Worm (Caenorhabditis elegans) whole organism, dauer: Measurements from ENCODE around the gene Y73C8B.1.

Experiments
- unc-62 ChIP-seq: sonication (generic microtip); optimal IDR thresholded peaks from 2 replicates; lab custom pipeline; 2017; ENCODE audit warnings: missing biosample characterization, missing genetic modification reagents, missing genetic modification characterization

Y73C8B.1 gene

DNA sequence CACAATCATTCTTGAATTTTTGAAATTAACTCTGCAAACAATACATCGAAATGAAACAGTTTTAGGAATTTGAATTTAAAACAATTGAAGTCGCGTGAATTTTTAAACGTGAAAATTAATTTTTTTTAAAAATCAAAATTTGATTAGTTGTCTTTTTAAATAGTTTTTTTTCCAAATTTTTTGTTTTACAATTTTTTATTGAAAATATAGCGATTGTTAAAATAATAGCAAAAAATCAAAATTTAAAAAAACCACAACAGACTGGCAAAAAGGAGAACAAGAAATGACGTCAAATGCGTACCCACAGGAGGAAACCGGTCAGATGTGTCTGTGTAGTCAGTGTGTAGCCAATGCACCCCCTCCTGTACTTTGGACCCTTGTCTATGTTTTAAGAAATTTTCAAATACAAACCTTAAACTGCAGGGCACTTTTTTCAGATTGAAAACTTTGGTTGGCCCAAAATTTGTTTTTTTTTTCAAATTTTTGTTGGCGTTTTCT lies at the start of gene Y73C8B.1, which contains the start of gene Y73C8B.5:
Gene Y73C8B.1 (minus strand): TSS at position 51 of the 498 bp plus-strand sequence.
Gene Y73C8B.5 (plus strand): TSS at position 437 of the 498 bp plus-strand sequence.
- no peak for TF ChIP-seq unc-62 (GFP tag; lab: Kevin White, UChicago)

DNA sequence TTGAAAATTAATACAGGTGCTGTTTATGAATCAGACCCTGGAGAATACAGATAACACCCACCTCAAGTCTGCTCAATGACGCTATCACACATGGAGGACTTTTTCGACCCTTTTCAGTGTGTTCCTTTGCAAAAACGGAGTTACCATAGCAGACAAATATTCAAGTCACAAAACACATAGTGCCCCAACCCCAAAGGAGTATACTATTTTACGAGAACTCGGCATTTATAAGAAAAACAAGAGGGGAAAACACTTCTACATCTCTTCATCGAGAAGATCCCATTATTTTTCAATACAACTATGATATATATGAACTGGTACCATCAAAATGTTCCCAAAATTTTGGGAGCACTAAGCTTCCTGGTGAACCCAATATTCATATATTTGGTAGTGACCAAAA lies 48.0 kb upstream of the Y73C8B.1 start, which contains the start of gene srj-7:
Gene srj-7 (plus strand): TSS at position 301 of the 400 bp plus-strand sequence.
- no peak for TF ChIP-seq unc-62 (GFP tag; lab: Kevin White, UChicago)

DNA sequence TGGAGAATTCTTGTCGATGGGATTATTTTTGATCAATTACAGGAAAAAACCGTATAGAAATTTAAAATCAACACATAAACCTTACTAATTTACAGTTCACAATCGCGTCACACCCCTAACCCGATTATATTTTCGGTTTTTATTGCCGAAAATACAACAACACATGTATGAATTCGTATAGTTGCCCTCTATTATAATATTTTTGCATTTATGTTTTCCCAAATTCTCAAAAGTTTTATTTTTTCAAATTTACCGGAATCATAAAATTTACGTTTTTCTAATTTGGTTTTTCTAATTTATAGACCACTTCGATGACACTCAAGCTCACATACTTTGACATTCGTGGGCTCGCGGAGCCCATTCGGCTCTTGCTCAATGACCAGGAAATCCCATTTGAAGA lies 46.3 kb upstream of the Y73C8B.1 start, which contains the start of gene gst-23:
Gene gst-23 (plus strand): TSS at position 301 of the 400 bp plus-strand sequence.
- no peak for TF ChIP-seq unc-62 (GFP tag; lab: Kevin White, UChicago)

DNA sequence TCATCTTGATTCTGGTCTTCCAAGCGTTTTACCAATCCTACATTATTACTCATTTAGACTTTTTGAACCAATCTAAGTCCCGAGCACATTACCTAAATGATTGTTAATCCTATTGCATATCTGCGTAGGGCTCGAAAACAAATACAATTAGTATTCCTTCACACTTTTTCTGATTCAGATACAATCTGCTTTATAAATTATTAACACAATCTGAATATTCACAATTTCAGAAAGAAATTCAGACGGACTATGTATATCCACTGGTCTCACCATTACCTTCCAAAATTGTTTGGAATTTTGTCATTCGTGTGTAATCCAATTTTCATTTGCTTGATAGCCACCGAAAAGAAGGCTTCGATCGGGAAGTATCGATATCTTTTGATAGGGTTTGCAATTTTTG lies 44.5 kb upstream of the Y73C8B.1 start, which contains the start of gene srj-11:
Gene srj-11 (plus strand): TSS at position 250 of the 400 bp plus-strand sequence.
- TF ChIP-seq unc-62 (GFP tag; lab: Kevin White, UChicago), result no peak

- no peak for TF ChIP-seq unc-62 (GFP tag; lab: Kevin White, UChicago)
Observed at ce11 chrV:3236610-3237009, 39.9 kb upstream of the Y73C8B.1 start, which contains the start of the genes K08D9.9 and str-16. Gene K08D9.9 (minus strand): TSS chrV:3236710. Gene str-16 (plus strand): TSS chrV:3236875.

- no peak for TF ChIP-seq unc-62 (GFP tag; lab: Kevin White, UChicago)
Observed at ce11 chrV:3234887-3235286, 38.2 kb upstream of the Y73C8B.1 start, which contains the start of gene K08D9.6. Gene K08D9.6 (minus strand): TSS chrV:3234987.

ce11 chrV:3230597-3230996 lies 33.9 kb upstream of the Y73C8B.1 start, which contains the start of gene K08D9.10:
Gene K08D9.10 (plus strand): TSS chrV:3230897.
- TF ChIP-seq unc-62 (GFP tag; lab: Kevin White, UChicago), result no peak

ce11 chrV:3230150-3230549 lies 33.5 kb upstream of the Y73C8B.1 start:
- TF ChIP-seq unc-62 (GFP tag; lab: Kevin White, UChicago), result no peak

- TF ChIP-seq unc-62 (GFP tag; lab: Kevin White, UChicago), result no peak
Observed at ce11 chrV:3227373-3227772, 30.7 kb upstream of the Y73C8B.1 start, which contains the start of gene K08D9.2. Gene K08D9.2 (plus strand): TSS chrV:3227673.

DNA sequence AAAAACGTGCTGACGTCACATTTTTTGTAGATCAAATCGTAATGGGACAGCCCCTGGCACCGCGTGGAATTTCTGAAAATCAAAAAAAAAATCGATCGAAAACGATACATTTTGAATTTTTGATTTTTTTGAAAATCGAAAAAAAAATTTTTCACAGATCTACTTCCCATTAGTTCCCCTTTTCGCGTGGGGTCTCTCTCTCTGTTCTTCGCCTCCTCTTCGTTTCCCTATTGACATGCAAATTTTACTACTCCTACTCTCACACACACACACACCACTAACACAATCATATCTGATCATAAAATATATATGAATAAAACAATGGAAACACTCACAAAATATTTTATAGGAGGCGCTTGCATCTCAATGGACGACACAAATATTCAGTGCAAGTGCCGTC lies 21.9 kb upstream of the Y73C8B.1 start:
- no peak for TF ChIP-seq unc-62 (GFP tag; lab: Kevin White, UChicago)

DNA sequence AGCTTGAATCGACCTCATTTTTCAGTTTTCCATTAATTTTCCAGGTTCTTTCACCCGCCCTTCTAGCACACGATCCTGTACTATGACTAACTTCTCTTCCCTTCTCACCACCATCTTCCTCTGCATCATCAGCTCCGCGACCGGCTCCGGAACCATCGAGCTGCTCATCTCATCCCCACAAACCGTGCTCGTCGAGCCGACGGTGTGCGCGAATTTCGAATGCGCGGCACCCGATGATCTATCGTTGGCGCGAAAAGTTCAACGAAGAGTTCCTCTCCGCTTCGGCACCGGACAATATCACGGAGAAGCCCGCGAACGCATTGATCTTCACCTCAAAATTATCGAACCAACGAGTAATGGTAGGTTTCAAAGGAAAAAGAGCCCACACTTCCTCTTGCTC lies 13.5 kb upstream of the Y73C8B.1 start, which contains the start of gene apx-1:
Gene apx-1 (plus strand): TSS at position 50 of the 400 bp plus-strand sequence.
- TF ChIP-seq unc-62 (GFP tag; lab: Kevin White, UChicago), result no peak

DNA sequence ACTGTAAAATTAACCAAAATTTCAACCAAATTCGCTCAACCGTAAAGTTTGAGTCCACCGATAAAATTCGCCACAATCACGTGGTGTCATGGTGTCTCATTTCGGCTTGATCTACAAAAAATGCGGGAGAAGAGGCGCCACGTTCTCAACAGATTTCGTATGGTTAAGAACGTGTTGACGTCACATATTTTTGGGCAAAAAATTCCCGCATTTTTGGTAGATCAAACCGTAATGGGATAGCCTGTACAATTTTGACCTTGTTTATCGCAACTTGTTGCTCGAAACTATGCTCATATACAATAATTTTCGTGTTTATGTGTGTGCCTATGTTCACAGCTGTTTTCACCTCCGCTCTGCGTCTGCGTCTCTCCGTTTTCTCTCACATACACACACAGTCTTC lies 12.3 kb upstream of the Y73C8B.1 start:
- no peak for TF ChIP-seq unc-62 (GFP tag; lab: Kevin White, UChicago)

DNA sequence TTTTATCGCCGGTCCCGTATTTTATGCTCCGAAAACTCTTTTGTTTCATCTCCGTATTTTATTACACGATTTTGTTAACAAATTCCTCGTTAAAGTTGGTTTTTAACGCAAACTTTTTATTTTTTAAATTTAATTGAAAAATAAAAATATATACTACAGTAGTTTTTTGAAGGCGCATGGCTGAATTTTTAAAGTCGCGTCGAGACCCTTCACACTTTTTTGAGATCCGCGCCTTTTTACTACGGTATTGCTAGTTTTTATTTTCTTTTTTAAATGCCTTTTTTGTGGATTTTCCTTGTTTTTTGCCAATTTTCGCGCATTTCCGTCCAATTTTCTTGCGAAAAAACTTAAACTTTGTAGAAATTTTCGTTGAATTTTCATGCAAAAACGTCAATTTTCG lies 7.8 kb upstream of the Y73C8B.1 start:
- TF ChIP-seq unc-62 (GFP tag; lab: Kevin White, UChicago), result no peak

ce11 chrV:3200323-3200722 lies 3.6 kb upstream of the Y73C8B.1 start, which contains the start of gene K08D9.4:
Gene K08D9.4 (minus strand): TSS chrV:3200423.
- TF ChIP-seq unc-62 (GFP tag; lab: Kevin White, UChicago), result no peak

ce11 chrV:3195814-3196213 lies 868 bp downstream of the Y73C8B.1 start:
- TF ChIP-seq unc-62 (GFP tag; lab: Kevin White, UChicago), result no peak

DNA sequence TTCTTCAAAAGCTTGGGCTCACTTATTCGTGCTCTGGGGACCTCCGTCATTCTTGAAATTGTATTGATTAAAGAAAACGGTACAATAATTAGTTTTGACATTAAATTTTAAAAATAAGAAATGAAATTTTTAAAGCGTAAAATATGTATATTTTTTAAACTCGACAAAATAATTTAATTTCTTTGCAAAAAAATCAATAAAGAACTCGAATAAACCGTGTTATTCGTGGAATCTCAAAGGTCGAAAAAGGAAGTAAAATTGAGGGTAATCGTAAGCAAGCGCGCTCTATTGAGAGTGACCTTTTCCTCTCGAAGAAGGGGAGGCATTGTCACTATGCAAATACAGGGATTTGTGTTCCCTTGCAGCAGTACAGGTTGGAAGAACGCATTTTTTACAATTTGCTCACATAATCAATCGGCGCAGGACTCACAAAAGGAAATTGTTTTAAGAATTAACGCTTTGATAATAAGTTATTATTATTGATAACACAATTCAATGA lies 1.7 kb downstream of the Y73C8B.1 start, which contains the start of gene Y73C8B.2:
Gene Y73C8B.2 (minus strand): TSS at position 51 of the 499 bp plus-strand sequence.
- no peak for TF ChIP-seq unc-62 (GFP tag; lab: Kevin White, UChicago)
